Worm (Caenorhabditis elegans) whole organism, late embryonic: ENCODE measurements around the gene W06H8.6.
A peak's percentile ranks its signal among the peaks of the same experiment; 100 is the strongest.

Experiments used
- C08G9.2 ChIP-seq: sonication (generic microtip); optimal IDR thresholded peaks from 2 replicates; lab custom pipeline; 2016; ENCODE audit warnings: mild to moderate bottlenecking, missing genetic modification characterization, moderate library complexity, missing compliant biosample characterization
- C38D4.7 ChIP-seq: fragments of 200-800 bp; sonication (Bioruptor generic); optimal IDR thresholded peaks from 2 replicates; lab custom pipeline; 2018; ENCODE audit warnings: mild to moderate bottlenecking, missing genetic modification characterization, moderate library complexity, missing compliant biosample characterization
- F13H6.1 ChIP-seq: sonication (generic microtip); optimal IDR thresholded peaks from 2 replicates; lab custom pipeline; 2016; ENCODE audit warnings: missing genetic modification characterization, missing compliant biosample characterization
- K02D7.2 ChIP-seq: sonication (generic microtip); optimal IDR thresholded peaks from 2 replicates; lab custom pipeline; 2017; ENCODE audit warnings: mild to moderate bottlenecking, missing genetic modification characterization, missing compliant biosample characterization
- T23F11.4 ChIP-seq: fragments of 200-800 bp; sonication (Bioruptor generic); optimal IDR thresholded peaks from 2 replicates; lab custom pipeline; 2018; ENCODE audit warnings: mild to moderate bottlenecking, missing genetic modification characterization, missing compliant biosample characterization
- ceh-14 ChIP-seq: sonication (generic microtip); optimal IDR thresholded peaks from 2 replicates; lab custom pipeline; 2016; ENCODE audit warnings: missing genotype, missing genetic modification characterization, missing compliant biosample characterization
- ceh-18 ChIP-seq: sonication (generic microtip); optimal IDR thresholded peaks from 2 replicates; lab custom pipeline; 2016; ENCODE audit warnings: missing genetic modification characterization, missing compliant biosample characterization
- ceh-2 ChIP-seq: sonication (generic microtip); optimal IDR thresholded peaks from 2 replicates; lab custom pipeline; 2016; ENCODE audit warnings: missing genotype, missing genetic modification characterization, missing compliant biosample characterization
- ceh-22 ChIP-seq: sonication (generic microtip); optimal IDR thresholded peaks from 2 replicates; lab custom pipeline; 2017; ENCODE audit warnings: missing biosample characterization, missing genetic modification characterization
- ceh-34 ChIP-seq: sonication (generic microtip); optimal IDR thresholded peaks from 2 replicates; lab custom pipeline; 2016; ENCODE audit warnings: mild to moderate bottlenecking, missing genetic modification characterization, missing compliant biosample characterization
- ceh-48 ChIP-seq: sonication (generic microtip); optimal IDR thresholded peaks from 2 replicates; lab custom pipeline; 2016; ENCODE audit warnings: missing genetic modification characterization, inconsistent platforms, missing compliant biosample characterization
- ceh-6 ChIP-seq: fragments of 200-800 bp; sonication (Bioruptor generic); optimal IDR thresholded peaks from 2 replicates; lab custom pipeline; 2018; ENCODE audit warnings: mild to moderate bottlenecking, missing genetic modification characterization, missing compliant biosample characterization
- ceh-9 ChIP-seq: sonication (generic microtip); optimal IDR thresholded peaks from 2 replicates; lab custom pipeline; 2016; ENCODE audit warnings: mild to moderate bottlenecking, missing genetic modification characterization, inconsistent platforms, missing compliant biosample characterization
- dve-1 ChIP-seq: sonication (generic microtip); optimal IDR thresholded peaks from 2 replicates; lab custom pipeline; 2017; ENCODE audit warnings: antibody characterized with exemption, mild to moderate bottlenecking, missing genetic modification characterization, missing compliant biosample characterization
- elt-2 ChIP-seq: sonication (generic microtip); optimal IDR thresholded peaks from 2 replicates; lab custom pipeline; 2016; ENCODE audit warnings: missing genetic modification reagents, missing genetic modification characterization, missing compliant biosample characterization
- elt-4 ChIP-seq: sonication (generic microtip); optimal IDR thresholded peaks from 2 replicates; lab custom pipeline; 2016; ENCODE audit warnings: missing genetic modification characterization, missing compliant biosample characterization
- ets-4 ChIP-seq: sonication (generic microtip); optimal IDR thresholded peaks from 2 replicates; lab custom pipeline; 2016; ENCODE audit warnings: missing genetic modification characterization, missing compliant biosample characterization
- eyg-1 ChIP-seq: sonication (generic microtip); optimal IDR thresholded peaks from 2 replicates; lab custom pipeline; 2016; ENCODE audit warnings: missing genotype, missing genetic modification characterization, missing compliant biosample characterization
- fkh-10 ChIP-seq: fragments of 150-350 bp; optimal IDR thresholded peaks from 2 replicates; lab custom pipeline; 2014; ENCODE audit warnings: missing biosample characterization, missing genetic modification reagents, missing genetic modification characterization
- gmeb-2 ChIP-seq: sonication (generic microtip); optimal IDR thresholded peaks from 2 replicates; lab custom pipeline; 2016; ENCODE audit warnings: missing genetic modification characterization, inconsistent platforms, missing compliant biosample characterization
- hlh-13 ChIP-seq: fragments of 200-800 bp; sonication (Bioruptor generic); optimal IDR thresholded peaks from 2 replicates; lab custom pipeline; 2018; ENCODE audit warnings: mild to moderate bottlenecking, missing genetic modification characterization, missing compliant biosample characterization
- hlh-15 ChIP-seq: sonication (generic microtip); optimal IDR thresholded peaks from 2 replicates; lab custom pipeline; 2016; ENCODE audit warnings: missing genetic modification characterization, missing compliant biosample characterization
- hlh-30 ChIP-seq: sonication (generic microtip); optimal IDR thresholded peaks from 2 replicates; lab custom pipeline; 2017; ENCODE audit warnings: antibody characterized with exemption, missing genetic modification characterization, missing compliant biosample characterization; ENCODE audit not compliant: insufficient read depth
- hlh-6 ChIP-seq: sonication (generic microtip); optimal IDR thresholded peaks from 2 replicates; lab custom pipeline; 2016; ENCODE audit warnings: missing genotype, missing genetic modification characterization, missing compliant biosample characterization
- hlh-8 ChIP-seq: sonication (generic microtip); optimal IDR thresholded peaks from 2 replicates; lab custom pipeline; 2016; ENCODE audit warnings: missing genotype, missing genetic modification characterization, missing compliant biosample characterization
- lim-6 ChIP-seq: sonication (generic microtip); optimal IDR thresholded peaks from 2 replicates; lab custom pipeline; 2016; ENCODE audit warnings: missing genetic modification characterization, missing compliant biosample characterization
- lin-11 ChIP-seq: fragments of 200-800 bp; sonication (Bioruptor generic); optimal IDR thresholded peaks from 2 replicates; lab custom pipeline; 2018; ENCODE audit warnings: mild to moderate bottlenecking, missing genetic modification characterization, missing compliant biosample characterization
- madf-2 ChIP-seq: sonication (generic microtip); optimal IDR thresholded peaks from 2 replicates; lab custom pipeline; 2017; ENCODE audit warnings: missing genetic modification characterization, missing compliant biosample characterization
- mec-3 ChIP-seq: sonication (generic microtip); optimal IDR thresholded peaks from 2 replicates; lab custom pipeline; 2016; ENCODE audit warnings: borderline replicate concordance, missing genetic modification characterization, missing compliant biosample characterization
- nfya-1 ChIP-seq: sonication (generic microtip); optimal IDR thresholded peaks from 2 replicates; lab custom pipeline; 2017; ENCODE audit warnings: missing genetic modification characterization, mild to moderate bottlenecking, missing compliant biosample characterization, antibody characterized with exemption, moderate library complexity
- nhr-11 ChIP-seq: fragments of 150-350 bp; optimal IDR thresholded peaks from 2 replicates; lab custom pipeline; 2014; ENCODE audit warnings: missing biosample characterization, missing genetic modification characterization
- nhr-232 ChIP-seq: sonication (generic microtip); optimal IDR thresholded peaks from 2 replicates; lab custom pipeline; 2016; ENCODE audit warnings: missing genetic modification characterization, missing compliant biosample characterization
- pat-9 ChIP-seq: fragments of 200-800 bp; sonication (Bioruptor generic); optimal IDR thresholded peaks from 2 replicates; lab custom pipeline; 2018; ENCODE audit warnings: mild to moderate bottlenecking, missing genetic modification characterization, moderate library complexity, missing compliant biosample characterization
- pax-1 ChIP-seq: fragments of 150-350 bp; optimal IDR thresholded peaks from 2 replicates; lab custom pipeline; 2014; ENCODE audit warnings: missing biosample characterization, missing genetic modification characterization
- pqm-1 ChIP-seq: sonication (generic microtip); optimal IDR thresholded peaks from 2 replicates; lab custom pipeline; 2016; ENCODE audit warnings: missing genetic modification characterization, missing compliant biosample characterization
- rnt-1 ChIP-seq: sonication (generic microtip); optimal IDR thresholded peaks from 2 replicates; lab custom pipeline; 2016; ENCODE audit warnings: missing genetic modification characterization, missing compliant biosample characterization
- sdc-2 ChIP-seq: sonication (generic microtip); optimal IDR thresholded peaks from 2 replicates; lab custom pipeline; 2016; ENCODE audit warnings: missing genotype, missing genetic modification characterization, missing compliant biosample characterization
- sox-2 ChIP-seq: fragments of 200-800 bp; sonication (Bioruptor generic); IDR thresholded peaks from 2 replicates; pipeline ENCODE4 v1.3.6; 2022; ENCODE audit warnings: missing genetic modification reagents, missing genetic modification characterization, missing compliant biosample characterization
- sox-4 ChIP-seq: sonication (generic microtip); optimal IDR thresholded peaks from 2 replicates; lab custom pipeline; 2017; ENCODE audit warnings: mild to moderate bottlenecking, missing genetic modification characterization, inconsistent platforms, missing compliant biosample characterization
- syd-9 ChIP-seq: sonication (generic microtip); optimal IDR thresholded peaks from 2 replicates; lab custom pipeline; 2016; ENCODE audit warnings: mild to moderate bottlenecking, missing genetic modification characterization, moderate library complexity, missing compliant biosample characterization
- tbx-2 ChIP-seq: sonication (generic microtip); optimal IDR thresholded peaks from 2 replicates; lab custom pipeline; 2016; ENCODE audit warnings: missing genetic modification characterization, missing compliant biosample characterization
- ttx-3 ChIP-seq: sonication (generic microtip); optimal IDR thresholded peaks from 2 replicates; lab custom pipeline; 2016; ENCODE audit warnings: missing genetic modification reagents, missing genetic modification characterization, missing compliant biosample characterization
- unc-3 ChIP-seq, 2 experiments: fragments of 200-800 bp in 1 of 2; sonication (Bioruptor generic) in 1 of 2; sonication (generic microtip) in 1 of 2; conservative IDR thresholded peaks in 1 of 2; optimal IDR thresholded peaks in 1 of 2; 2 replicates each; pipeline versions ENCODE4 v1.3.6 to Lab custom; 2016 to 2022; ENCODE audit warnings: missing compliant biosample characterization in 2 of 2, missing genetic modification characterization in 2 of 2, missing genetic modification reagents in 1 of 2
- unc-86 ChIP-seq: sonication (generic microtip); optimal IDR thresholded peaks from 2 replicates; lab custom pipeline; 2016; ENCODE audit warnings: missing genetic modification characterization, missing compliant biosample characterization
- zip-5 ChIP-seq: sonication (generic microtip); optimal IDR thresholded peaks from 2 replicates; lab custom pipeline; 2016; ENCODE audit warnings: missing genetic modification characterization, missing compliant biosample characterization
- ztf-16 ChIP-seq: sonication (generic microtip); optimal IDR thresholded peaks from 2 replicates; lab custom pipeline; 2017; ENCODE audit warnings: missing genetic modification characterization, missing compliant biosample characterization

W06H8.6 gene

ce11 chrV:6248714-6249113 is 21.9 kb upstream of the W06H8.6 start:
- no peak for TF ChIP-seq sox-2 (GFP tag; lab: Robert Waterston, UW)
- TF ChIP-seq eyg-1 (tag; lab: Kevin White, UChicago), result no peak
- no peak for TF ChIP-seq F13H6.1 (tag; lab: Kevin White, UChicago)
- no peak for TF ChIP-seq pqm-1
- TF ChIP-seq ceh-6 (GFP tag; lab: Kevin White, UChicago), result no peak
- no peak for TF ChIP-seq hlh-15 (tag; lab: Kevin White, UChicago)
- TF ChIP-seq sdc-2 (tag; lab: Kevin White, UChicago), result no peak
- TF ChIP-seq syd-9, result no peak
- TF ChIP-seq ets-4 (tag; lab: Kevin White, UChicago), result no peak
- no peak for TF ChIP-seq tbx-2 (tag; lab: Kevin White, UChicago)
- TF ChIP-seq ceh-22 (tag; lab: Kevin White, UChicago), result no peak
- TF ChIP-seq ceh-48 (tag; lab: Kevin White, UChicago), result no peak
- TF ChIP-seq nhr-11 (tag; lab: Kevin White, UChicago), result no peak
- no peak for TF ChIP-seq fkh-10 (GFP tag; lab: Kevin White, UChicago)
- no peak for TF ChIP-seq ceh-9 (tag; lab: Kevin White, UChicago)
- TF ChIP-seq K02D7.2 (tag; lab: Kevin White, UChicago), result no peak
- no peak for TF ChIP-seq hlh-13 (GFP tag; lab: Kevin White, UChicago)
- TF ChIP-seq C08G9.2, result no peak
- no peak for TF ChIP-seq elt-2 (tag; lab: Kevin White, UChicago)

- TF ChIP-seq elt-2 (tag; lab: Kevin White, UChicago) (peak; percentile 15), sox-4 (tag; lab: Kevin White, UChicago) (no peak), tbx-2 (tag; lab: Kevin White, UChicago) (no peak), lim-6 (no peak), mec-3 (tag; lab: Kevin White, UChicago) (no peak), nfya-1 (tag; lab: Kevin White, UChicago) (no peak)
Observed at ce11 chrV:6247397-6247796, 20.6 kb upstream of the W06H8.6 start.

ce11 chrV:6246454-6246981 is 19.7 kb upstream of the W06H8.6 start, which contains the start of gene dmd-7:
dmd-7 (plus strand) TSS chrV:6246931.
- TF ChIP-seq pax-1 (no peak), sox-2 (GFP tag; lab: Robert Waterston, UW) (no peak), mec-3 (tag; lab: Kevin White, UChicago) (no peak), pqm-1 (peak; percentile 26), pat-9 (tag; lab: Kevin White, UChicago) (no peak), ceh-22 (tag; lab: Kevin White, UChicago) (no peak), ztf-16 (tag; lab: Kevin White, UChicago) (no peak), C38D4.7 (no peak), ceh-9 (tag; lab: Kevin White, UChicago) (no peak), T23F11.4 (GFP tag; lab: Kevin White, UChicago) (no peak), sox-4 (tag; lab: Kevin White, UChicago) (no peak), sdc-2 (tag; lab: Kevin White, UChicago) (peak; percentile 40), madf-2 (tag; lab: Kevin White, UChicago) (peak; percentile 59), hlh-30 (tag; lab: Kevin White, UChicago) (peak; percentile 78), ceh-14 (tag; lab: Kevin White, UChicago) (no peak), ets-4 (tag; lab: Kevin White, UChicago) (no peak), elt-4 (tag; lab: Kevin White, UChicago) (no peak), unc-3 (GFP tag; conservative IDR thresholded peaks at IDR 0.05; lab: Robert Waterston, UW) (no peak), unc-3 (tag; optimal IDR thresholded peaks at IDR 0.05; lab: Kevin White, UChicago) (no peak), ceh-2 (tag; lab: Kevin White, UChicago) (peak; percentile 3), hlh-8 (tag; lab: Kevin White, UChicago) (no peak), nhr-232 (tag; lab: Kevin White, UChicago) (no peak), zip-5 (tag; lab: Kevin White, UChicago) (no peak), K02D7.2 (tag; lab: Kevin White, UChicago) (no peak), nfya-1 (tag; lab: Kevin White, UChicago) (peak; percentile 63), ttx-3 (tag; lab: Kevin White, UChicago) (no peak), lin-11 (tag; lab: Kevin White, UChicago) (no peak), hlh-6 (peak; percentile 38), dve-1 (peak; percentile 57), gmeb-2 (tag; lab: Kevin White, UChicago) (no peak), unc-86 (tag; lab: Kevin White, UChicago) (no peak), ceh-18 (peak; percentile 86), rnt-1 (tag; lab: Kevin White, UChicago) (peak; percentile 28), hlh-15 (tag; lab: Kevin White, UChicago) (no peak), ceh-34 (tag; lab: Kevin White, UChicago) (peak; percentile 49)
